Worm (Caenorhabditis elegans) whole organism, early embryonic: ENCODE results near the gene F58E6.4.

Experiments
- B0310.2 ChIP-seq: sonication (generic microtip); optimal IDR thresholded peaks from 2 replicates; lab custom pipeline; 2016; ENCODE audit warnings: mild to moderate bottlenecking, missing genetic modification characterization, missing compliant biosample characterization
- F13C5.2 ChIP-seq: sonication (generic microtip); optimal IDR thresholded peaks from 2 replicates; lab custom pipeline; 2017; ENCODE audit warnings: mild to moderate bottlenecking, missing genetic modification characterization, inconsistent platforms, missing compliant biosample characterization
- aly-1 ChIP-seq: sonication (generic microtip); optimal IDR thresholded peaks from 2 replicates; lab custom pipeline; 2016; ENCODE audit warnings: missing genetic modification characterization, missing compliant biosample characterization
- ama-1 ChIP-seq: fragments of 150-350 bp; optimal IDR thresholded peaks from 2 replicates; lab custom pipeline; 2014
- ceh-36 ChIP-seq: sonication (generic microtip); optimal IDR thresholded peaks from 2 replicates; lab custom pipeline; 2016; ENCODE audit warnings: missing genetic modification characterization, inconsistent platforms, missing compliant biosample characterization
- ets-7 ChIP-seq: sonication (generic microtip); optimal IDR thresholded peaks from 2 replicates; lab custom pipeline; 2016; ENCODE audit warnings: missing genotype, missing genetic modification characterization, missing compliant biosample characterization
- flt-1 ChIP-seq: fragments of 200-800 bp; sonication (Bioruptor generic); IDR thresholded peaks from 2 replicates; pipeline ENCODE4 v1.3.6; 2022; ENCODE audit warnings: missing genetic modification characterization, missing compliant biosample characterization
- hmbx-1 ChIP-seq: sonication (generic microtip); optimal IDR thresholded peaks from 2 replicates; lab custom pipeline; 2016; ENCODE audit warnings: mild to moderate bottlenecking, missing genetic modification characterization, missing compliant biosample characterization
- hmg-4 ChIP-seq: fragments of 200-800 bp; sonication (Bioruptor generic); optimal IDR thresholded peaks from 2 replicates; lab custom pipeline; 2018; ENCODE audit warnings: mild to moderate bottlenecking, missing genetic modification characterization, missing compliant biosample characterization
- hnd-1 ChIP-seq: sonication (generic microtip); optimal IDR thresholded peaks from 2 replicates; lab custom pipeline; 2016; ENCODE audit warnings: missing genetic modification characterization, missing compliant biosample characterization
- scrt-1 ChIP-seq: fragments of 200-800 bp; sonication (Bioruptor generic); IDR thresholded peaks from 2 replicates; pipeline ENCODE4 v1.3.6; 2022; ENCODE audit warnings: missing genetic modification characterization, missing compliant biosample characterization
- sea-1 ChIP-seq: fragments of 200-800 bp; sonication (Bioruptor generic); conservative IDR thresholded peaks from 2 replicates; pipeline ENCODE4 v1.3.6; 2022; ENCODE audit warnings: missing genetic modification characterization, missing compliant biosample characterization
- tbx-11 ChIP-seq: fragments of 200-800 bp; sonication (Bioruptor generic); IDR thresholded peaks from 2 replicates; pipeline ENCODE4 v1.3.6; 2022; ENCODE audit warnings: missing genetic modification characterization, missing compliant biosample characterization
- tra-4 ChIP-seq: sonication (generic microtip); optimal IDR thresholded peaks from 2 replicates; lab custom pipeline; 2017; ENCODE audit warnings: missing genetic modification characterization, missing compliant biosample characterization

- no peak for TF ChIP-seq tbx-11 (GFP tag; lab: Robert Waterston, UW)
- no peak for TF ChIP-seq ceh-36 (tag; lab: Kevin White, UChicago)
- TF ChIP-seq flt-1 (GFP tag; lab: Robert Waterston, UW) = no peak
- TF ChIP-seq B0310.2 (tag; lab: Kevin White, UChicago) = no peak
- no peak for TF ChIP-seq ets-7 (tag; lab: Kevin White, UChicago)
- TF ChIP-seq aly-1 = no peak
- no peak for TF ChIP-seq ama-1
- no peak for TF ChIP-seq sea-1
- no peak for TF ChIP-seq F13C5.2 (tag; lab: Kevin White, UChicago)
- TF ChIP-seq hmbx-1 (tag; lab: Kevin White, UChicago) = no peak
- no peak for TF ChIP-seq scrt-1 (GFP tag; lab: Robert Waterston, UW)
- no peak for TF ChIP-seq hnd-1 (tag; lab: Kevin White, UChicago)
- no peak for TF ChIP-seq tra-4 (tag; lab: Kevin White, UChicago)
- no peak for TF ChIP-seq hmg-4 (GFP tag; lab: Kevin White, UChicago)
These were observed 13.6 kb upstream of the F58E6.4 start for ce11 chrV:9763759-9764158.
